Worm (Caenorhabditis elegans) whole organism, L4 larva: ENCODE measurements around the gene svop-1.

ENCODE experiments used
- F37D6.2 ChIP-seq: sonication (generic microtip); optimal IDR thresholded peaks from 2 replicates; lab custom pipeline; 2016; ENCODE audit warnings: mild to moderate bottlenecking, missing genetic modification characterization, missing compliant biosample characterization
- T20F7.1 ChIP-seq: fragments of 200-800 bp; sonication (Bioruptor generic); optimal IDR thresholded peaks from 2 replicates; lab custom pipeline; 2018; ENCODE audit warnings: mild to moderate bottlenecking, missing genetic modification characterization, missing compliant biosample characterization
- Y75B8A.6 ChIP-seq: fragments of 200-800 bp; sonication (Bioruptor generic); IDR thresholded peaks from 2 replicates; pipeline ENCODE4 v1.3.6; 2022; ENCODE audit warnings: missing genetic modification reagents, missing genetic modification characterization, missing compliant biosample characterization
- ZK546.5 ChIP-seq, 2 experiments: sonication (generic microtip); optimal IDR thresholded peaks; 2 replicates each; lab custom pipeline; 2017; ENCODE audit warnings: missing biosample characterization in 2 of 2, missing genetic modification characterization in 2 of 2
- aha-1 ChIP-seq: fragments of 150-350 bp; peaks from one replicate; lab custom pipeline; 2014; ENCODE audit warnings: missing biosample characterization, missing genetic modification characterization
- ama-1 ChIP-seq: fragments of 150-350 bp; optimal IDR thresholded peaks from 2 replicates; lab custom pipeline; 2014; ENCODE audit warnings: inconsistent platforms, mixed read lengths
- arid-1 ChIP-seq: fragments of 200-800 bp; sonication (Bioruptor generic); conservative IDR thresholded peaks from 2 replicates; pipeline ENCODE4 v1.3.6; 2022; ENCODE audit warnings: missing genetic modification reagents, missing genetic modification characterization, missing compliant biosample characterization
- ces-1 ChIP-seq: fragments of 150-350 bp; sonication (generic microtip); optimal IDR thresholded peaks from 4 replicates; lab custom pipeline; 2014; ENCODE audit warnings: missing biosample characterization, missing genetic modification reagents, missing genetic modification characterization
- daf-16 ChIP-seq, 3 experiments: sonication (generic microtip); optimal IDR thresholded peaks; 2 replicates each; lab custom pipeline; 2016 to 2017; ENCODE audit warnings: missing genetic modification characterization in 3 of 3, missing genetic modification reagents in 3 of 3, mild to moderate bottlenecking in 2 of 3, missing compliant biosample characterization in 2 of 3, missing biosample characterization in 1 of 3, moderate library complexity in 1 of 3
- dmd-8 ChIP-seq: fragments of 200-800 bp; sonication (Bioruptor generic); IDR thresholded peaks from 2 replicates; pipeline ENCODE4 v1.3.6; 2022; ENCODE audit warnings: missing genetic modification characterization, missing compliant biosample characterization
- dve-1 ChIP-seq: sonication (generic microtip); optimal IDR thresholded peaks from 2 replicates; lab custom pipeline; 2017; ENCODE audit warnings: antibody characterized with exemption, mild to moderate bottlenecking, missing genetic modification characterization, missing compliant biosample characterization; ENCODE audit not compliant: insufficient read depth
- hif-1 ChIP-seq, 2 experiments: sonication (generic microtip); optimal IDR thresholded peaks; 2 replicates each; lab custom pipeline; 2016 to 2017; ENCODE audit warnings: missing compliant biosample characterization in 2 of 2, missing genetic modification characterization in 2 of 2, missing genetic modification reagents in 2 of 2, missing genotype in 2 of 2, mild to moderate bottlenecking in 1 of 2
- hlh-11 ChIP-seq: fragments of 200-800 bp; sonication (Bioruptor generic); optimal IDR thresholded peaks from 2 replicates; lab custom pipeline; 2018; ENCODE audit warnings: mild to moderate bottlenecking, missing genetic modification characterization, missing compliant biosample characterization
- hlh-30 ChIP-seq: sonication (generic microtip); optimal IDR thresholded peaks from 2 replicates; lab custom pipeline; 2017; ENCODE audit warnings: antibody characterized with exemption, mild to moderate bottlenecking, missing genetic modification characterization, missing compliant biosample characterization; ENCODE audit not compliant: insufficient read depth
- hmg-1.1 ChIP-seq: fragments of 200-800 bp; sonication (Bioruptor generic); IDR thresholded peaks from 2 replicates; pipeline ENCODE4 v1.3.6; 2022; ENCODE audit warnings: missing genetic modification reagents, missing genetic modification characterization, missing compliant biosample characterization
- lin-1 ChIP-seq: fragments of 200-800 bp; sonication (Bioruptor generic); IDR thresholded peaks from 2 replicates; pipeline ENCODE4 v1.3.6; 2022; ENCODE audit warnings: missing genetic modification reagents, missing genetic modification characterization, missing compliant biosample characterization
- lin-13 ChIP-seq: fragments of 150-350 bp; optimal IDR thresholded peaks from 2 replicates; lab custom pipeline; 2014; ENCODE audit warnings: missing biosample characterization, missing genetic modification reagents, missing genetic modification characterization
- lin-38 ChIP-seq: fragments of 200-800 bp; sonication (Bioruptor generic); IDR thresholded peaks from 2 replicates; pipeline ENCODE4 v1.3.6; 2022; ENCODE audit warnings: missing genetic modification reagents, missing genetic modification characterization, missing compliant biosample characterization
- lin-39 ChIP-seq: fragments of 150-350 bp; optimal IDR thresholded peaks from 2 replicates; lab custom pipeline; 2014; ENCODE audit warnings: missing biosample characterization, missing genetic modification reagents, missing genetic modification characterization
- lir-3 ChIP-seq: sonication (generic microtip); optimal IDR thresholded peaks from 2 replicates; lab custom pipeline; 2016; ENCODE audit warnings: mild to moderate bottlenecking, missing genetic modification characterization, missing compliant biosample characterization
- lsy-2 ChIP-seq, 2 experiments: fragments of 150-350 bp in 1 of 2; sonication (generic microtip) in 1 of 2; optimal IDR thresholded peaks; 2 replicates each; lab custom pipeline; 2014 to 2017; ENCODE audit warnings: missing biosample characterization in 2 of 2, missing genetic modification characterization in 2 of 2
- madf-9 ChIP-seq: fragments of 200-800 bp; sonication (Bioruptor generic); conservative IDR thresholded peaks from 2 replicates; pipeline ENCODE4 v1.3.6; 2022; ENCODE audit warnings: missing genetic modification reagents, missing genetic modification characterization, missing compliant biosample characterization
- mdl-1 ChIP-seq, 2 experiments: fragments of 150-350 bp in 1 of 2; sonication (generic microtip) in 1 of 2; optimal IDR thresholded peaks; 2 replicates each; lab custom pipeline; 2014 to 2017; ENCODE audit warnings: missing biosample characterization in 2 of 2, missing genetic modification characterization in 2 of 2
- mdt-29 ChIP-seq: fragments of 200-800 bp; sonication (Bioruptor generic); IDR thresholded peaks from 2 replicates; pipeline ENCODE4 v1.3.6; 2022; ENCODE audit warnings: missing genetic modification reagents, missing genetic modification characterization, missing compliant biosample characterization
- mes-2 ChIP-seq: sonication (generic microtip); optimal IDR thresholded peaks from 2 replicates; lab custom pipeline; 2016; ENCODE audit warnings: missing genotype, mild to moderate bottlenecking, missing genetic modification characterization, missing compliant biosample characterization; ENCODE audit not compliant: poor library complexity, severe bottlenecking
- nhr-11 ChIP-seq: fragments of 150-350 bp; optimal IDR thresholded peaks from 2 replicates; lab custom pipeline; 2014; ENCODE audit warnings: missing biosample characterization, missing genetic modification characterization
- nhr-28 ChIP-seq: fragments of 150-350 bp; optimal IDR thresholded peaks from 2 replicates; lab custom pipeline; 2014; ENCODE audit warnings: missing biosample characterization, missing genetic modification characterization
- nhr-41 ChIP-seq: fragments of 200-800 bp; sonication (Bioruptor generic); IDR thresholded peaks from 2 replicates; pipeline ENCODE4 v1.3.6; 2022; ENCODE audit warnings: missing genetic modification reagents, missing genetic modification characterization, missing compliant biosample characterization
- nhr-76 ChIP-seq: fragments of 150-350 bp; optimal IDR thresholded peaks from 2 replicates; lab custom pipeline; 2014; ENCODE audit warnings: missing biosample characterization, missing genetic modification characterization
- pha-4 ChIP-seq, 2 experiments: fragments of 150-350 bp in 1 of 2; fragments of 200-800 bp in 1 of 2; sonication (Bioruptor generic) in 1 of 2; IDR thresholded peaks in 1 of 2; optimal IDR thresholded peaks in 1 of 2; 2 replicates each; pipeline versions ENCODE4 v1.3.6 to Lab custom; 2014 to 2022; ENCODE audit warnings: missing genetic modification characterization in 2 of 2, missing genetic modification reagents in 2 of 2, missing biosample characterization in 1 of 2, missing compliant biosample characterization in 1 of 2
- php-3 ChIP-seq: fragments of 200-800 bp; sonication (Bioruptor generic); IDR thresholded peaks from 2 replicates; pipeline ENCODE4 v1.3.6; 2022; ENCODE audit warnings: missing genetic modification reagents, missing genetic modification characterization, missing compliant biosample characterization
- rbr-2 ChIP-seq: sonication (generic microtip); optimal IDR thresholded peaks from 2 replicates; lab custom pipeline; 2016; ENCODE audit warnings: missing genotype, missing genetic modification characterization, missing compliant biosample characterization
- saeg-2 ChIP-seq: fragments of 200-800 bp; sonication (Bioruptor generic); IDR thresholded peaks from 2 replicates; pipeline ENCODE4 v1.3.6; 2022; ENCODE audit warnings: missing genetic modification reagents, missing genetic modification characterization, missing compliant biosample characterization
- skn-1 ChIP-seq: fragments of 150-350 bp; optimal IDR thresholded peaks from 2 replicates; lab custom pipeline; 2014; ENCODE audit warnings: missing biosample characterization, missing genetic modification characterization
- snpc-1.2 ChIP-seq: fragments of 200-800 bp; sonication (Bioruptor generic); IDR thresholded peaks from 2 replicates; pipeline ENCODE4 v1.3.6; 2022; ENCODE audit warnings: missing genetic modification reagents, missing genetic modification characterization, missing compliant biosample characterization
- tag-97 ChIP-seq: fragments of 200-800 bp; sonication (Bioruptor generic); IDR thresholded peaks from 2 replicates; pipeline ENCODE4 v1.3.6; 2022; ENCODE audit warnings: missing genetic modification characterization, missing compliant biosample characterization
- unc-39 ChIP-seq: sonication (generic microtip); optimal IDR thresholded peaks from 2 replicates; lab custom pipeline; 2017; ENCODE audit warnings: missing biosample characterization, missing genetic modification characterization
- vab-7 ChIP-seq: fragments of 200-800 bp; sonication (Bioruptor generic); IDR thresholded peaks from 2 replicates; pipeline ENCODE4 v1.3.6; 2022; ENCODE audit warnings: missing genetic modification reagents, missing genetic modification characterization, missing compliant biosample characterization
- zag-1 ChIP-seq: fragments of 150-350 bp; optimal IDR thresholded peaks from 2 replicates; lab custom pipeline; 2014; ENCODE audit warnings: missing biosample characterization, missing genetic modification characterization
- zfp-2 ChIP-seq: sonication (generic microtip); optimal IDR thresholded peaks from 2 replicates; lab custom pipeline; 2016; ENCODE audit warnings: mild to moderate bottlenecking, missing genetic modification characterization, missing compliant biosample characterization
- zip-11 ChIP-seq: fragments of 200-800 bp; sonication (Bioruptor generic); IDR thresholded peaks from 2 replicates; pipeline ENCODE4 v1.3.6; 2022; ENCODE audit warnings: missing genetic modification characterization, missing compliant biosample characterization

Gene svop-1

DNA sequence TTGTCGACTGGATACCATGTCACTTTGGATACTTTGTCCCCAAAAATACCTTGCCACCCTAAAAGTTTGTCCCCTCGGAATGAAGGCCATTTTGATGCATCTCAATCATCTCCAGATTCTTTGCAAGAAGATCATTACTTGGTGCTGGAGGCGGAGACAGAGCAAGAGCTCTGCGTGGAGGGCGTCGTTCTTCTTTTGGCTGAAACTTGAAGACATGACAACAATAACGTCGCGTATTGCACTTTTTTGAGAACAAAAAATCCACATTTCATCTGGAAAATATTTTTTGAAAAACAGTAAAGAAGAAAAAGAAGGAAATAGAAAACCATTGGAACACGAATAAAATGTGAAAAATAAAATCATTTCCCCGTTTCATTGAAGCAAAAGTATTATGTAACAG, 13.0 kb upstream of the svop-1 start:
- TF ChIP-seq lin-38 (GFP tag; lab: Robert Waterston, UW) (peak; percentile 29; the same call in 1 of the 2 replicates), dmd-8 (GFP tag; lab: Robert Waterston, UW) (0 out of 2 replicates have a peak, but pooled peaks have one; percentile 15)

DNA sequence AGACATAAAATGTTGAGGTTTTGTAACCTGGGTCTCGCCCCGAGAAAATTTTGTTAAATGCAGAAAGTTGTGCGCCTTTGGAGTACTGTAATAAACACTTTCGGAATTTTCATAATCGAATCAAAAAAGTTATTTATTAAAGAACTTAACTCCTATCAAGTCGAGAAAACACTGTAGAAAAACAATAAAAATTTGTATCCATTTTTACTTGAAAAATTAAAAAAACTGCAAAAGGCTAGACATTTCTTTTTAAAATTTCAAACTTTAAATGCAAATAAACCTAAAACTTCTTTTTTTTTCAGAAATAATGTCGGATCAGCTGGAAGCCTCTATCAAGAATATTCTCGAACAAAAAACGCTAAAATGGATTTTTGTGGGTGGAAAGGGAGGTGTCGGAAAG, 9.5 kb upstream of the svop-1 start, which contains the start of gene asna-1:
Gene asna-1, plus strand, starts transcription at position 301 of the 400 bp plus-strand sequence.
- TF ChIP-seq F37D6.2 (tag; lab: Kevin White, UChicago) (no peak), lsy-2 (tag; optimal IDR thresholded peaks at IDR 0.05; lab: Kevin White, UChicago) (no peak), pha-4 (GFP tag; IDR thresholded peaks at IDR 0.05; lab: Robert Waterston, UW) (no peak), pha-4 (tag; optimal IDR thresholded peaks at IDR 0.05; lab: Kevin White, UChicago) (no peak), hlh-30 (tag; lab: Kevin White, UChicago) (no peak), mdl-1 (tag; optimal IDR thresholded peaks at IDR 0.05; lab: Kevin White, UChicago) (no peak), lir-3 (no peak)

- no peak for TF ChIP-seq Y75B8A.6 (GFP tag; lab: Robert Waterston, UW)
- no peak for TF ChIP-seq unc-39 (tag; lab: Kevin White, UChicago)
- TF ChIP-seq ZK546.5 (tag; optimal IDR thresholded peaks at IDR 0.05; lab: Kevin White, UChicago), result no peak
- TF ChIP-seq php-3 (GFP tag; lab: Robert Waterston, UW), result no peak
- no peak for TF ChIP-seq tag-97 (GFP tag; lab: Robert Waterston, UW)
- TF ChIP-seq saeg-2 (GFP tag; lab: Robert Waterston, UW), result no peak
- no peak for TF ChIP-seq madf-9 (GFP tag; lab: Robert Waterston, UW)
- TF ChIP-seq dmd-8 (GFP tag; lab: Robert Waterston, UW), result no peak
- TF ChIP-seq snpc-1.2, result no peak
- TF ChIP-seq lir-3, result no peak
- no peak for TF ChIP-seq nhr-76 (tag; lab: Kevin White, UChicago)
- TF ChIP-seq skn-1, result no peak
- no peak for TF ChIP-seq arid-1
Observed at ce11 chrIII:8893464-8893863, 8.2 kb upstream of the svop-1 start, which contains the start of gene ZK637.4. Gene ZK637.4, plus strand, starts transcription at chrIII:8893764.

DNA sequence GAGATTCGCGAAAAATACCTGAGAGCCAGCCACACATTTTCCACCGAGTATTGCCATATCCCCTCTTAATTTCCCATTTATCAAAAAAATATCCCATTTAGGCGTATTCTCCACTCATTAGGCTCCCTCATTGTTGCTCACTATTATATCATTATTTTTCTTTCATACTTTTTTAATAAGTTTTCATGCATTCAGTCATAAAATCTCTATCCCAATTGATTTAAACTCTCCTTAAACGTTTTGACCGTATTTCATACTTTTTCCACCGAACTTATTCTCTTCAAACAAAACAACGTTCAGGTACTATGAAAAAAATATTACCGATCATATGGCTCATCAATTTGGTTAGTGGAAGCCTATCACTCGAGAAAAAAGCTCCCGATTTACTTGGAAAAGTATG, 4.6 kb upstream of the svop-1 start, which contains the start of gene lnkn-1:
Gene lnkn-1, plus strand, starts transcription at position 301 of the 400 bp plus-strand sequence.
- TF ChIP-seq vab-7 (GFP tag; lab: Robert Waterston, UW), result no peak
- TF ChIP-seq hmg-1.1 (GFP tag; lab: Robert Waterston, UW), result no peak
- no peak for TF ChIP-seq mes-2 (tag; lab: Kevin White, UChicago)
- no peak for TF ChIP-seq nhr-41 (GFP tag; lab: Robert Waterston, UW)
- TF ChIP-seq lin-1 (GFP tag; lab: Robert Waterston, UW), result no peak
- TF ChIP-seq snpc-1.2, result no peak
- no peak for TF ChIP-seq zip-11 (GFP tag; lab: Robert Waterston, UW)
- TF ChIP-seq lin-39 (tag; lab: Kevin White, UChicago), result no peak
- no peak for TF ChIP-seq tag-97 (GFP tag; lab: Robert Waterston, UW)
- no peak for TF ChIP-seq arid-1
- no peak for TF ChIP-seq ama-1 (lab: Kevin White, UChicago)
- TF ChIP-seq T20F7.1, result no peak
- no peak for TF ChIP-seq pha-4 (GFP tag; IDR thresholded peaks at IDR 0.05; lab: Robert Waterston, UW)
- no peak for TF ChIP-seq pha-4 (tag; optimal IDR thresholded peaks at IDR 0.05; lab: Kevin White, UChicago)

DNA sequence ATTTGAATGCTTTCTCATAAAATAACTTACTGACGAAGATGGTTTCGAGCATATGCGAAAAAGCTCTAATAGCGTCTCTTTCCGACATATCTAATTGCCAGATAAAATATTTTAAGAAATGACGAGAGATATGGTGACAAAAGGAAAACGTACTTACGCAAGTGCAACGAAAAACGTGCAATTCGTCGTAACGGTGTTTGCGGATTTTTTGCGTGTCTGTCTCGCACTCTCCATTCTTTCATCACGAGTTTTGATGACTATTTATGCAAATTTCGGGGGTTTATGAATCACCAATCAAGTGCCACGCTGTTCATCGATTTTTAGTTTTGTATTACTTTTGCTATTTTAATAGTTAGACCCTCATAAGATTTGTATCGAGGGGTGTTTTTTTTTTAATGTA, 3.7 kb upstream of the svop-1 start, which contains the start of gene ZK637.14:
Gene ZK637.14, minus strand, starts transcription at position 201 of the 400 bp plus-strand sequence.
- TF ChIP-seq hif-1 (tag; optimal IDR thresholded peaks at IDR 0.05; lab: Kevin White, UChicago) (peak in 1 of 2 experiments; percentile 27), zfp-2 (tag; lab: Kevin White, UChicago) (no peak), nhr-28 (tag; lab: Kevin White, UChicago) (no peak), mes-2 (tag; lab: Kevin White, UChicago) (peak; percentile 59), aha-1 (tag; lab: Kevin White, UChicago) (peak; percentile 89), hlh-11 (tag; lab: Kevin White, UChicago) (peak; percentile 51), rbr-2 (tag; lab: Kevin White, UChicago) (peak; percentile 31), nhr-11 (tag; lab: Kevin White, UChicago) (peak; percentile 32), mdl-1 (tag; optimal IDR thresholded peaks at IDR 0.05; lab: Kevin White, UChicago) (peak in 1 of 2 experiments; percentile 3), dve-1 (tag; lab: Kevin White, UChicago) (peak; percentile 69), daf-16 (GFP tag; optimal IDR thresholded peaks at IDR 0.05; lab: Kevin White, UChicago) (no peak), daf-16 (tag; optimal IDR thresholded peaks at IDR 0.05; lab: Kevin White, UChicago) (peak; percentile 28), zag-1 (tag; lab: Kevin White, UChicago) (no peak), lin-13 (GFP tag; lab: Kevin White, UChicago) (peak; percentile 25), lir-3 (no peak), ces-1 (no peak), hlh-30 (tag; lab: Kevin White, UChicago) (peak; percentile 92), unc-39 (tag; lab: Kevin White, UChicago) (no peak), mdt-29 (GFP tag; lab: Robert Waterston, UW) (no peak)
